Fruit fly (Drosophila melanogaster) whole organism, embryonic: ENCODE data around the gene CG43446.

Experiments used
- B-H1 ChIP-seq: fragments of 200-800 bp; sonication (Bioruptor generic); IDR thresholded peaks from 3 replicates; pipeline ENCODE4 v1.3.6; 2022; ENCODE audit warnings: missing biosample characterization, missing genetic modification characterization
- Bgb ChIP-seq: fragments of 200-800 bp; sonication (Bioruptor generic); IDR thresholded peaks from 2 replicates; pipeline ENCODE4 v1.3.6; 2022; ENCODE audit warnings: missing biosample characterization, missing genetic modification characterization; ENCODE audit not compliant: partially characterized antibody
- Blimp-1 ChIP-seq: fragments of 200-800 bp; sonication (Bioruptor generic); optimal IDR thresholded peaks from 3 replicates; lab custom pipeline; 2018; ENCODE audit warnings: missing biosample characterization, missing genetic modification characterization, mild to moderate bottlenecking, moderate library complexity, missing genetic modification reagents
- BtbVII ChIP-seq: fragments of 200-800 bp; sonication (Bioruptor generic); optimal IDR thresholded peaks from 3 replicates; lab custom pipeline; 2017; ENCODE audit warnings: missing biosample characterization, mild to moderate bottlenecking, missing genetic modification characterization
- CG10959 ChIP-seq: fragments of 200-800 bp; sonication (Bioruptor generic); IDR thresholded peaks from 2 replicates; pipeline ENCODE4 v1.3.6; 2022; ENCODE audit warnings: missing biosample characterization, missing genetic modification characterization
- CG10979 ChIP-seq: fragments of 200-800 bp; sonication (Bioruptor generic); optimal IDR thresholded peaks from 2 replicates; lab custom pipeline; 2018; ENCODE audit warnings: missing biosample characterization, mild to moderate bottlenecking, missing genetic modification characterization, moderate library complexity
- CG12219 ChIP-seq: fragments of 200-800 bp; sonication (Bioruptor generic); optimal IDR thresholded peaks from 3 replicates; lab custom pipeline; 2018; ENCODE audit warnings: missing biosample characterization, mild to moderate bottlenecking, missing genetic modification characterization
- CG12659 ChIP-seq: fragments of 200-800 bp; sonication (Bioruptor generic); optimal IDR thresholded peaks from 3 replicates; lab custom pipeline; 2017; ENCODE audit warnings: mild to moderate bottlenecking, missing biosample characterization, missing genetic modification reagents, missing genetic modification characterization
- CG13123 ChIP-seq: fragments of 200-800 bp; sonication (Bioruptor generic); optimal IDR thresholded peaks from 2 replicates; lab custom pipeline; 2016; ENCODE audit warnings: missing biosample characterization, missing genetic modification characterization
- CG14965 ChIP-seq: fragments of 200-800 bp; sonication (Bioruptor generic); optimal IDR thresholded peaks from 2 replicates; lab custom pipeline; 2016; ENCODE audit warnings: missing biosample characterization, missing genetic modification characterization, borderline replicate concordance
- CG15011 ChIP-seq: fragments of 200-800 bp; sonication (Bioruptor generic); optimal IDR thresholded peaks from 3 replicates; lab custom pipeline; 2018; ENCODE audit warnings: missing biosample characterization, mild to moderate bottlenecking, missing genetic modification characterization
- CG17802 ChIP-seq: fragments of 200-800 bp; sonication (Bioruptor generic); optimal IDR thresholded peaks from 2 replicates; lab custom pipeline; 2018; ENCODE audit warnings: missing biosample characterization, mild to moderate bottlenecking, missing genetic modification characterization, moderate library complexity
- CG17912 ChIP-seq: fragments of 200-800 bp; sonication (Bioruptor generic); optimal IDR thresholded peaks from 2 replicates; lab custom pipeline; 2018; ENCODE audit warnings: missing biosample characterization, mild to moderate bottlenecking, missing genetic modification characterization
- CG18011 ChIP-seq: fragments of 200-800 bp; sonication (Bioruptor generic); optimal IDR thresholded peaks from 2 replicates; lab custom pipeline; 2017; ENCODE audit warnings: missing biosample characterization, missing genetic modification characterization, mild to moderate bottlenecking, moderate library complexity, missing genotype
- CG2199 ChIP-seq: fragments of 200-800 bp; sonication (Bioruptor generic); IDR thresholded peaks from 3 replicates; pipeline ENCODE4 v1.3.6; 2022; ENCODE audit warnings: missing biosample characterization, missing genetic modification characterization
- CG3838 ChIP-seq: fragments of 200-800 bp; sonication (Bioruptor generic); optimal IDR thresholded peaks from 3 replicates; lab custom pipeline; 2016; ENCODE audit warnings: missing biosample characterization, missing genetic modification characterization
- CG6683 ChIP-seq: fragments of 200-800 bp; sonication (Bioruptor generic); optimal IDR thresholded peaks from 2 replicates; lab custom pipeline; 2017; ENCODE audit warnings: missing biosample characterization, mild to moderate bottlenecking, missing genetic modification characterization, missing genetic modification reagents
- CG7372 ChIP-seq: fragments of 200-800 bp; sonication (Bioruptor generic); IDR thresholded peaks from 2 replicates; pipeline ENCODE4 v1.3.6; 2022; ENCODE audit warnings: missing biosample characterization, missing genetic modification characterization
- CG9609 ChIP-seq: fragments of 200-800 bp; sonication (Bioruptor generic); optimal IDR thresholded peaks from 3 replicates; lab custom pipeline; 2016; ENCODE audit warnings: missing biosample characterization, missing genetic modification characterization
- CG9817 ChIP-seq: fragments of 200-800 bp; sonication (Bioruptor generic); optimal IDR thresholded peaks from 2 replicates; lab custom pipeline; 2018; ENCODE audit warnings: missing biosample characterization, mild to moderate bottlenecking, missing genetic modification characterization, moderate library complexity
- CkIIα-i1 ChIP-seq: fragments of 200-800 bp; sonication (Bioruptor generic); IDR thresholded peaks from 2 replicates; pipeline ENCODE4 v1.3.6; 2022; ENCODE audit warnings: missing biosample characterization, missing genetic modification characterization
- D19A ChIP-seq: fragments of 200-800 bp; optimal IDR thresholded peaks from 3 replicates; lab custom pipeline; 2019; ENCODE audit warnings: missing biosample characterization, mild to moderate bottlenecking, missing genetic modification characterization, moderate library complexity
- Fer3 ChIP-seq: fragments of 200-800 bp; sonication (Bioruptor generic); optimal IDR thresholded peaks from 2 replicates; lab custom pipeline; 2018; ENCODE audit warnings: missing biosample characterization, mild to moderate bottlenecking, missing genetic modification characterization, moderate library complexity
- Kr ChIP-seq: fragments of 200-800 bp; sonication (Bioruptor generic); optimal IDR thresholded peaks from 2 replicates; lab custom pipeline; 2017; ENCODE audit warnings: missing biosample characterization, mild to moderate bottlenecking, missing genetic modification characterization
- MTF-1 ChIP-seq: fragments of 200-800 bp; sonication (Bioruptor generic); optimal IDR thresholded peaks from 2 replicates; lab custom pipeline; 2018; ENCODE audit warnings: missing biosample characterization, mild to moderate bottlenecking, missing genetic modification characterization, borderline replicate concordance
- NC2α ChIP-seq: fragments of 200-800 bp; sonication (Bioruptor generic); optimal IDR thresholded peaks from 2 replicates; lab custom pipeline; 2016; ENCODE audit warnings: missing biosample characterization, missing genetic modification characterization
- Oaz ChIP-seq: fragments of 200-800 bp; sonication (Bioruptor generic); IDR thresholded peaks from 2 replicates; pipeline ENCODE4 v1.3.6; 2022; ENCODE audit warnings: missing biosample characterization, missing genetic modification characterization
- Vsx1 ChIP-seq: fragments of 200-800 bp; sonication (Bioruptor generic); optimal IDR thresholded peaks from 2 replicates; lab custom pipeline; 2017; ENCODE audit warnings: missing biosample characterization, mild to moderate bottlenecking, missing genetic modification characterization, missing genetic modification reagents
- abd-A ChIP-seq: fragments of 200-800 bp; sonication (Bioruptor generic); optimal IDR thresholded peaks from 3 replicates; lab custom pipeline; 2019; ENCODE audit warnings: missing biosample characterization, mild to moderate bottlenecking, missing genetic modification characterization, moderate library complexity
- ara ChIP-seq: fragments of 200-800 bp; sonication (Bioruptor generic); IDR thresholded peaks from 2 replicates; pipeline ENCODE4 v1.3.6; 2022; ENCODE audit warnings: missing biosample characterization, missing genetic modification characterization
- bigmax ChIP-seq: fragments of 200-800 bp; sonication (Bioruptor generic); optimal IDR thresholded peaks from 2 replicates; lab custom pipeline; 2018; ENCODE audit warnings: missing biosample characterization, mild to moderate bottlenecking, missing genetic modification characterization
- chn ChIP-seq: fragments of 200-800 bp; sonication (Bioruptor generic); optimal IDR thresholded peaks from 2 replicates; lab custom pipeline; 2016; ENCODE audit warnings: missing biosample characterization, missing genetic modification characterization
- corto ChIP-seq: fragments of 200-800 bp; sonication (Bioruptor generic); optimal IDR thresholded peaks from 2 replicates; lab custom pipeline; 2016; ENCODE audit warnings: missing biosample characterization, mild to moderate bottlenecking, missing genetic modification characterization, moderate library complexity
- dan ChIP-seq: fragments of 200-800 bp; sonication (Bioruptor generic); IDR thresholded peaks from 2 replicates; pipeline ENCODE4 v1.3.6; 2022; ENCODE audit warnings: missing biosample characterization, missing genetic modification characterization
- kah ChIP-seq: fragments of 200-800 bp; sonication (Bioruptor generic); optimal IDR thresholded peaks from 2 replicates; lab custom pipeline; 2018; ENCODE audit warnings: missing biosample characterization, mild to moderate bottlenecking, missing genetic modification characterization
- kni ChIP-seq: fragments of 200-800 bp; sonication (Bioruptor generic); optimal IDR thresholded peaks from 3 replicates; lab custom pipeline; 2017; ENCODE audit warnings: mild to moderate bottlenecking, missing biosample characterization, missing genetic modification reagents, missing genetic modification characterization
- lab ChIP-seq: fragments of 200-800 bp; sonication (Bioruptor generic); optimal IDR thresholded peaks from 3 replicates; lab custom pipeline; 2017; ENCODE audit warnings: missing biosample characterization, missing genetic modification characterization, mild to moderate bottlenecking, moderate library complexity, missing genetic modification reagents
- lola ChIP-seq, 3 experiments: fragments of >200 bp in 2 of 3; fragments of 200-800 bp in 1 of 3; sonication (Bioruptor generic) in 1 of 3; optimal IDR thresholded peaks; 2 replicates each; lab custom pipeline; 2017 to 2019; ENCODE audit warnings: missing biosample characterization in 3 of 3, missing genetic modification characterization in 3 of 3, mild to moderate bottlenecking in 1 of 3, moderate library complexity in 1 of 3
- luna ChIP-seq: fragments of 200-800 bp; sonication (Bioruptor generic); optimal IDR thresholded peaks from 2 replicates; lab custom pipeline; 2016; ENCODE audit warnings: missing biosample characterization, missing genetic modification characterization
- pfk ChIP-seq: fragments of 200-800 bp; sonication (Bioruptor generic); optimal IDR thresholded peaks from 2 replicates; lab custom pipeline; 2018; ENCODE audit warnings: missing biosample characterization, mild to moderate bottlenecking, missing genetic modification characterization, moderate library complexity
- prd ChIP-seq, 3 experiments: fragments of >200 bp in 2 of 3; fragments of 200-800 bp in 1 of 3; sonication (Bioruptor generic) in 1 of 3; optimal IDR thresholded peaks in 2 of 3; IDR thresholded peaks in 1 of 3; 2 replicates in 2 of 3; 3 replicates in 1 of 3; pipeline versions ENCODE4 v1.3.6 to Lab custom; 2017 to 2022; ENCODE audit warnings: missing biosample characterization in 1 of 3, missing genetic modification characterization in 1 of 3
- ranshi ChIP-seq: fragments of 200-800 bp; sonication (Bioruptor generic); IDR thresholded peaks from 2 replicates; pipeline ENCODE4 v1.3.6; 2022; ENCODE audit warnings: missing biosample characterization, missing genetic modification characterization
- sens ChIP-seq: fragments of 200-800 bp; sonication (Bioruptor generic); peaks from one replicate; lab custom pipeline; 2016; ENCODE audit warnings: missing biosample characterization, missing genetic modification characterization
- sim ChIP-seq: fragments of 200-800 bp; sonication (Bioruptor generic); IDR thresholded peaks from 2 replicates; pipeline ENCODE4 v1.3.6; 2022; ENCODE audit warnings: missing biosample characterization, missing genetic modification characterization
- slou ChIP-seq: fragments of 200-800 bp; sonication (Bioruptor generic); optimal IDR thresholded peaks from 3 replicates; lab custom pipeline; 2016; ENCODE audit warnings: missing biosample characterization, missing genetic modification characterization
- so ChIP-seq: fragments of 200-800 bp; sonication (Bioruptor generic); IDR thresholded peaks from 3 replicates; pipeline ENCODE4 v1.3.6; 2022; ENCODE audit warnings: missing biosample characterization, missing genetic modification characterization
- sr ChIP-seq: fragments of 200-800 bp; sonication (Bioruptor generic); IDR thresholded peaks from 3 replicates; pipeline ENCODE4 v1.3.6; 2022; ENCODE audit warnings: missing biosample characterization, missing genetic modification characterization
- tgo ChIP-seq: fragments of 200-800 bp; sonication (Bioruptor generic); IDR thresholded peaks from 3 replicates; pipeline ENCODE4 v1.3.6; 2022; ENCODE audit warnings: missing biosample characterization, missing genetic modification characterization
- vnd ChIP-seq: fragments of 200-800 bp; sonication (Bioruptor generic); IDR thresholded peaks from 3 replicates; pipeline ENCODE4 v1.3.6; 2022; ENCODE audit warnings: missing biosample characterization, missing genetic modification characterization; ENCODE audit not compliant: partially characterized antibody

Gene CG43446

dm6 chr3R:20948448-20949174 lies 39.1 kb downstream of the CG43446 start, which contains the start of gene Atpalpha (continued):
- TF ChIP-seq pfk (GFP tag; lab: Kevin White, UChicago) (no peak), corto (GFP tag; lab: Kevin White, UChicago) (peak; percentile 2), CG10959 (GFP tag; lab: Robert Waterston, UW) (no peak), Bgb (GFP tag; lab: Robert Waterston, UW) (peak; percentile 97), Blimp-1 (GFP tag; lab: Kevin White, UChicago) (no peak), CG2199 (GFP tag; lab: Robert Waterston, UW) (no peak), CG12219 (GFP tag; lab: Kevin White, UChicago) (no peak), NC2α (no peak), CG9609 (GFP tag; lab: Kevin White, UChicago) (no peak), tgo (GFP tag; lab: Robert Waterston, UW) (no peak), Oaz (GFP tag; lab: Robert Waterston, UW) (no peak), sim (GFP tag; lab: Robert Waterston, UW) (no peak), lola (GFP tag; optimal IDR thresholded peaks at IDR 0.05; lab: Kevin White, UChicago) (no peak), CG9817 (tag; lab: Kevin White, UChicago) (no peak), CG12659 (peak; percentile 74), CG18011 (GFP tag; lab: Kevin White, UChicago) (no peak), CG10979 (tag; lab: Kevin White, UChicago) (no peak), CG7372 (GFP tag; lab: Robert Waterston, UW) (no peak), sr (GFP tag; lab: Robert Waterston, UW) (no peak), Fer3 (tag; lab: Kevin White, UChicago) (no peak), prd (optimal IDR thresholded peaks at IDR 0.05; lab: Kevin White, UChicago) (no peak), prd (GFP tag; IDR thresholded peaks at IDR 0.05; lab: Robert Waterston, UW) (0 out of 3 replicates have a peak, but pooled peaks have one; percentile 12), dan (GFP tag; lab: Robert Waterston, UW) (no peak), BtbVII (GFP tag; lab: Kevin White, UChicago) (no peak), CG17802 (tag; lab: Kevin White, UChicago) (no peak), kni (GFP tag; lab: Kevin White, UChicago) (peak; percentile 48), bigmax (GFP tag; lab: Kevin White, UChicago) (peak; percentile 11), CG3838 (GFP tag; lab: Kevin White, UChicago) (no peak), D19A (tag; lab: Kevin White, UChicago) (peak; percentile 40), CG17912 (GFP tag; lab: Kevin White, UChicago) (peak; percentile 49), luna (GFP tag; lab: Kevin White, UChicago) (no peak), CkIIα-i1 (GFP tag; lab: Robert Waterston, UW) (no peak), so (GFP tag; lab: Robert Waterston, UW) (no peak), sens (GFP tag; lab: Kevin White, UChicago) (peak; percentile 18), ara (no peak), CG6683 (GFP tag; lab: Kevin White, UChicago) (no peak), vnd (GFP tag; lab: Robert Waterston, UW) (peak; percentile 92), Vsx1 (GFP tag; lab: Kevin White, UChicago) (no peak), B-H1 (GFP tag; lab: Robert Waterston, UW) (no peak), CG15011 (GFP tag; lab: Kevin White, UChicago) (no peak), CG13123 (GFP tag; lab: Kevin White, UChicago) (no peak), kah (GFP tag; lab: Kevin White, UChicago) (no peak), abd-A (tag; lab: Kevin White, UChicago) (peak; percentile 78), Kr (GFP tag; lab: Kevin White, UChicago) (no peak), chn (GFP tag; lab: Kevin White, UChicago) (no peak), ranshi (GFP tag; lab: Robert Waterston, UW) (no peak), slou (GFP tag; lab: Kevin White, UChicago) (no peak), lab (no peak), CG14965 (GFP tag; lab: Kevin White, UChicago) (no peak), MTF-1 (GFP tag; lab: Kevin White, UChicago) (no peak)
